Worm (Caenorhabditis elegans) whole organism, L4/young adult: Measurements from ENCODE around the gene ced-4.

Source experiments
- W03F9.2 ChIP-seq: fragments of 150-350 bp; optimal IDR thresholded peaks from 2 replicates; lab custom pipeline; 2014; ENCODE audit warnings: missing biosample characterization, missing genetic modification characterization
- dao-5 ChIP-seq: sonication (generic microtip); optimal IDR thresholded peaks from 2 replicates; lab custom pipeline; 2016; ENCODE audit warnings: missing genotype, missing genetic modification characterization, moderate library complexity, missing compliant biosample characterization
- him-1 ChIP-seq: sonication (generic microtip); optimal IDR thresholded peaks from 2 replicates; lab custom pipeline; 2016; ENCODE audit warnings: missing genotype, missing genetic modification reagents, missing genetic modification characterization, missing compliant biosample characterization

DNA sequence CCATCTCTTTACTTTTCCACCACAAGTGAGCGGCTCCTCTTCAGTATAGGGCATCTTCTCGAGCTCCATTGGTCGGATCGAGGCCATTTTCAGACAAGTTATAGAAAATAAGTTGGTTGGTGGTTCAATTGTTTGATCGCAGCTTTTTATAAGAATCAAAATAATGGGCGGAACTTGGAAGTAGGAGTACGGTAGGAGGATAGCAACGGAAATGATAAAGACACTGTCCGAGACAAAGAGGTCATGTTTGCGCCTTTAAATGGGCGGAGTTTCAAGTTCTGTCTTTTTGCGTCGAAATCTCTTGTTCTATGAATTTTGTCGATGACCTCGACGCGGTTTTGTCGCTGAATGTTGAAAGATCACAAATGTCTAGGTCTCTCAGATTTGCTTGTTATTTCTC, 30.0 kb upstream of the ced-4 start, which contains the start of gene F26A1.8:
- TF ChIP-seq him-1 (tag; lab: Kevin White, UChicago), result no peak
- TF ChIP-seq dao-5 (tag; lab: Kevin White, UChicago), result no peak
- TF ChIP-seq W03F9.2 (tag; lab: Kevin White, UChicago), result no peak
